Fruit fly (Drosophila melanogaster): ENCODE measurements around the gene CG31266.
A peak's percentile ranks its signal among the peaks of the same experiment; 100 is the strongest.

Gene CG31266

DNA sequence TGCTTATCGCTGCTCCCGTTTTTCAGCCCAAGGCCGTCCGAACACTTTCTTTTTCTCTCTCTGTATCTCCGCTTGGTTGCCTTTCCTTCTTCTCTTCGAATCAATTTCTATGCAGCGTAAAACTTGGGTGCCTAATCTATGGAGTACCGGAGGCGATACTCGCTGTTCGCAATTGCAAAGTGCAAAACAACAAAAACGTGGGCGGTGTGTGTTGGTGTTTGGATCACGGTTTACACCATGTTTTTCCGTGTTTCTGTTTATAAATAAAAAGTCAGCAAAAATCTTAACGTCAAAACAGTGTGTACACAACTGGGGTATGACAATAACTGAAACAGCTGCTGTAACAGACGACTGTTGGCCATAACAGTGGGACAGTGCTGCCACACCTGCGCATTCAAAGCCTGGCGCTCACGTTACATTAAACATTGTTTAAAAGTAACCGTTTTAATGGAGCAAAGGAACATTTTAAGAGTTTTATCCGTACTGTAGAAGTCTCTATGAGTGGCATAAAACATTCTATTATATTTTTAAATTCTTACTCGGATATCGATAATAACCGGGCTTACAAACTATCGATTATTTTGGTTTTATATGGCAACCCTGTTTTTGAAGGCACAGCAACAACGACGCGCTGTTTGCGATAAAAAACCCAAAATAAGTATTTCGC is 16.8 kb downstream of the CG31266 start, which contains the start of the genes m-cup and Det (continued):
- TF ChIP-seq sc (optimal IDR thresholded peaks at IDR 0.05) (no peak), sc (GFP tag; optimal IDR thresholded peaks at IDR 0.05) (no peak), Dip3 (GFP tag; optimal IDR thresholded peaks at IDR 0.05) (no peak), CG3838 (GFP tag; optimal IDR thresholded peaks at IDR 0.05) (no peak), CG34224 (GFP tag; IDR thresholded peaks at IDR 0.05; ENCODE audit: partially characterized antibody) (peak; percentile 39; the same call in 2 of the 3 replicates), insv (GFP tag; optimal IDR thresholded peaks at IDR 0.05) (no peak), NK7.1 (GFP tag; optimal IDR thresholded peaks at IDR 0.05) (no peak), CG7987 (GFP tag; optimal IDR thresholded peaks at IDR 0.05) (peak; percentile 15), cg (GFP tag; optimal IDR thresholded peaks at IDR 0.05) (no peak), CG32772 (GFP tag; IDR thresholded peaks at IDR 0.05) (no peak), Deaf1 (tag; optimal IDR thresholded peaks at IDR 0.05) (no peak), lab (GFP tag; optimal IDR thresholded peaks at IDR 0.05) (peak; percentile 2), MTF-1 (GFP tag; optimal IDR thresholded peaks at IDR 0.05; ENCODE audit: borderline replicate concordance) (no peak), Ets97D (GFP tag; optimal IDR thresholded peaks at IDR 0.05) (peak; percentile 50), usp (GFP tag; optimal IDR thresholded peaks at IDR 0.05) (no peak), CG12744 (GFP tag; optimal IDR thresholded peaks at IDR 0.05) (no peak), zfh1 (GFP tag; IDR thresholded peaks at IDR 0.05) (no peak), CG11456 (GFP tag; IDR thresholded peaks at IDR 0.05) (no peak), CoRest (tag; optimal IDR thresholded peaks at IDR 0.05) (peak; percentile 45), pb (GFP tag; optimal IDR thresholded peaks at IDR 0.05) (no peak), sob (GFP tag; IDR thresholded peaks at IDR 0.05) (0 out of 2 replicates have a peak, but pooled peaks have one; percentile 7), trh (GFP tag; optimal IDR thresholded peaks at IDR 0.05) (no peak), HLH4C (GFP tag; IDR thresholded peaks at IDR 0.05; ENCODE audit: partially characterized antibody) (peak; percentile 60; the same call in 1 of the 3 replicates), CG7271 (tag; optimal IDR thresholded peaks at IDR 0.05) (peak; percentile 26), CG4820 (GFP tag; optimal IDR thresholded peaks at IDR 0.05) (peak; percentile 5), ato (GFP tag; IDR thresholded peaks at IDR 0.05; ENCODE audit: partially characterized antibody) (no peak), lov (optimal IDR thresholded peaks at IDR 0.05) (no peak), lov (GFP tag; IDR thresholded peaks at IDR 0.05) (no peak), CG17328 (GFP tag; IDR thresholded peaks at IDR 0.05) (no peak), CG33557 (GFP tag; optimal IDR thresholded peaks at IDR 0.05) (no peak), CG11085 (GFP tag; IDR thresholded peaks at IDR 0.05) (no peak), repo (GFP tag; optimal IDR thresholded peaks at IDR 0.05) (no peak), CG3163 (GFP tag; optimal IDR thresholded peaks at IDR 0.05) (no peak), sna (GFP tag; IDR thresholded peaks at IDR 0.05; ENCODE audit: partially characterized antibody) (peak; percentile 43; the same call in 1 of the 2 replicates), CG15073 (GFP tag; optimal IDR thresholded peaks at IDR 0.05) (no peak), ems (GFP tag; optimal IDR thresholded peaks at IDR 0.05) (no peak), toy (GFP tag; IDR thresholded peaks at IDR 0.05) (no peak), psq (GFP tag; optimal IDR thresholded peaks at IDR 0.05) (no peak), CG17612 (GFP tag; IDR thresholded peaks at IDR 0.05) (no peak), CG15011 (GFP tag; optimal IDR thresholded peaks at IDR 0.05) (no peak), CG14710 (tag; optimal IDR thresholded peaks at IDR 0.05) (peak; percentile 100), CG11247 (GFP tag; IDR thresholded peaks at IDR 0.05) (no peak), CG16813 (GFP tag; IDR thresholded peaks at IDR 0.05; ENCODE audit: partially characterized antibody) (peak; percentile 79), Sry-δ (GFP tag; optimal IDR thresholded peaks at IDR 0.05) (peak; percentile 69), CG1602 (GFP tag; optimal IDR thresholded peaks at IDR 0.05) (no peak), Hr3 (GFP tag; optimal IDR thresholded peaks at IDR 0.05) (no peak), tap (tag; optimal IDR thresholded peaks at IDR 0.05) (no peak), lola (GFP tag; optimal IDR thresholded peaks at IDR 0.05) (no peak), CG15601 (tag; optimal IDR thresholded peaks at IDR 0.05) (no peak), CG10462 (GFP tag; optimal IDR thresholded peaks at IDR 0.05) (no peak)
